Worm (Caenorhabditis elegans): Measurements from ENCODE around the gene Y62H9A.8.

- no peak for TF ChIP-seq hmg-4 (GFP tag; optimal IDR thresholded peaks at IDR 0.05)
- no peak for TF ChIP-seq ama-1 (optimal IDR thresholded peaks at IDR 0.05)
- TF ChIP-seq flt-1 (GFP tag; IDR thresholded peaks at IDR 0.05), result no peak
Observed at ce11 chrX:11913824-11914223, 21.6 kb upstream of the Y62H9A.8 start, which contains the start of gene Y62H9A.12.
